Fruit fly (Drosophila melanogaster): ENCODE measurements around the gene Hsp27.

Gene Hsp27

dm6 chr3L:9366850-9367430 lies 16.9 kb upstream of the Hsp27 start, which contains the start of the genes Klp67A and CG4452 (continued):
- TF ChIP-seq lbe (GFP tag; optimal IDR thresholded peaks at IDR 0.05) (peak; percentile 47), az2 (GFP tag; optimal IDR thresholded peaks at IDR 0.05) (peak; percentile 38), CG8924 (tag; optimal IDR thresholded peaks at IDR 0.05) (peak; percentile 72), lola (GFP tag; optimal IDR thresholded peaks at IDR 0.05) (peak in 1 of 3 experiments; percentile 56), al (GFP tag; IDR thresholded peaks at IDR 0.05) (0 out of 2 replicates have a peak, but pooled peaks have one; percentile 34), E2f1 (GFP tag; IDR thresholded peaks at IDR 0.05) (no peak), ham (GFP tag; IDR thresholded peaks at IDR 0.05) (no peak), CG11085 (GFP tag; IDR thresholded peaks at IDR 0.05) (no peak), cad (GFP tag; optimal IDR thresholded peaks at IDR 0.05) (no peak), crp (GFP tag; optimal IDR thresholded peaks at IDR 0.05) (peak in 1 of 2 experiments; percentile 27), CG18011 (GFP tag; optimal IDR thresholded peaks at IDR 0.05) (peak; percentile 11), sens (GFP tag) (peak; percentile 81), CG2129 (GFP tag; IDR thresholded peaks at IDR 0.05; ENCODE audit: partially characterized antibody) (peak; percentile 95), mam (GFP tag; optimal IDR thresholded peaks at IDR 0.05) (peak; percentile 22), odd (GFP tag; optimal IDR thresholded peaks at IDR 0.05) (no peak), fd102C (GFP tag; optimal IDR thresholded peaks at IDR 0.05) (no peak), pzg (GFP tag; optimal IDR thresholded peaks at IDR 0.05) (peak; percentile 57), Max (GFP tag; optimal IDR thresholded peaks at IDR 0.05) (peak; percentile 32), Xbp1 (GFP tag; optimal IDR thresholded peaks at IDR 0.05) (peak; percentile 43), nmo (GFP tag; optimal IDR thresholded peaks at IDR 0.05) (peak; percentile 79), Lhr (GFP tag; optimal IDR thresholded peaks at IDR 0.05) (peak; percentile 67), en (GFP tag; optimal IDR thresholded peaks at IDR 0.05) (no peak), insv (GFP tag; optimal IDR thresholded peaks at IDR 0.05) (peak in 1 of 2 experiments; percentile 39), CG1602 (GFP tag; optimal IDR thresholded peaks at IDR 0.05) (peak; percentile 34), CG16813 (GFP tag; IDR thresholded peaks at IDR 0.05; ENCODE audit: partially characterized antibody) (peak; percentile 95), CG33557 (GFP tag; optimal IDR thresholded peaks at IDR 0.05) (peak; percentile 55), onecut (GFP tag; IDR thresholded peaks at IDR 0.05) (no peak), tgo (GFP tag; IDR thresholded peaks at IDR 0.05) (peak; percentile 21; the same call in 1 of the 3 replicates), CG34224 (GFP tag; IDR thresholded peaks at IDR 0.05; ENCODE audit: partially characterized antibody) (peak; percentile 89), ssp (GFP tag; IDR thresholded peaks at IDR 0.05) (peak; percentile 4; the same call in 1 of the 2 replicates), gcm2 (GFP tag; optimal IDR thresholded peaks at IDR 0.05) (no peak)

dm6 chr3L:9367431-9367867 lies 16.4 kb upstream of the Hsp27 start:
- TF ChIP-seq grau (tag; optimal IDR thresholded peaks at IDR 0.05): no peak
- TF ChIP-seq sob (GFP tag; IDR thresholded peaks at IDR 0.05): no peak
- TF ChIP-seq YL-1 (GFP tag; optimal IDR thresholded peaks at IDR 0.05): peak; percentile 31
- no peak for TF ChIP-seq stwl (tag; optimal IDR thresholded peaks at IDR 0.05)
- TF ChIP-seq sqz (GFP tag; optimal IDR thresholded peaks at IDR 0.05): peak; percentile 41
- no peak for TF ChIP-seq H2.0 (GFP tag; IDR thresholded peaks at IDR 0.05)
- TF ChIP-seq usp (GFP tag; optimal IDR thresholded peaks at IDR 0.05): no peak
- no peak for TF ChIP-seq tin (GFP tag; optimal IDR thresholded peaks at IDR 0.05)
- TF ChIP-seq kah (GFP tag; optimal IDR thresholded peaks at IDR 0.05): peak; percentile 5
- TF ChIP-seq Nf-YA (GFP tag; IDR thresholded peaks at IDR 0.05): no peak
- TF ChIP-seq CG13287 (GFP tag; IDR thresholded peaks at IDR 0.05; ENCODE audit: partially characterized antibody): no peak; the same call in 1 of the 2 replicates
- TF ChIP-seq CG6175 (GFP tag; IDR thresholded peaks at IDR 0.05): no peak
- no peak for TF ChIP-seq fd64A (GFP tag; optimal IDR thresholded peaks at IDR 0.05)
- no peak for TF ChIP-seq CG12236 (GFP tag; optimal IDR thresholded peaks at IDR 0.05)
- peak; percentile 65 for TF ChIP-seq MESR4 (GFP tag; optimal IDR thresholded peaks at IDR 0.05)
- peak; percentile 44 for TF ChIP-seq CG13624 (GFP tag; optimal IDR thresholded peaks at IDR 0.05)
- no peak for TF ChIP-seq CG7786 (GFP tag; optimal IDR thresholded peaks at IDR 0.05)
- no peak for TF ChIP-seq tll (GFP tag; optimal IDR thresholded peaks at IDR 0.05)
- no peak for TF ChIP-seq Gug (GFP tag; IDR thresholded peaks at IDR 0.05)
- no peak for TF ChIP-seq br (optimal IDR thresholded peaks at IDR 0.05)
- no peak for TF ChIP-seq jumu (GFP tag; optimal IDR thresholded peaks at IDR 0.05)
